Fruit fly (Drosophila melanogaster) whole organism, embryonic: ENCODE measurements around the gene Ras85D.
A peak's percentile ranks its signal among the peaks of the same experiment; 100 is the strongest.

Source experiments
- Aef1 ChIP-seq: fragments of 200-800 bp; sonication (Bioruptor generic); IDR thresholded peaks from 3 replicates; pipeline ENCODE4 v1.3.6; 2022; ENCODE audit warnings: missing biosample characterization, missing genetic modification characterization
- CG10147 ChIP-seq: fragments of 200-800 bp; sonication (Bioruptor generic); optimal IDR thresholded peaks from 2 replicates; lab custom pipeline; 2019; ENCODE audit warnings: missing biosample characterization, mild to moderate bottlenecking, missing genetic modification characterization, moderate library complexity
- CG10959 ChIP-seq: fragments of 200-800 bp; sonication (Bioruptor generic); IDR thresholded peaks from 2 replicates; pipeline ENCODE4 v1.3.6; 2022; ENCODE audit warnings: missing biosample characterization, missing genetic modification characterization
- CG12104 ChIP-seq: fragments of 200-800 bp; sonication (Bioruptor generic); optimal IDR thresholded peaks from 3 replicates; lab custom pipeline; 2016; ENCODE audit warnings: missing biosample characterization, missing genetic modification characterization
- CG12942 ChIP-seq: fragments of 200-800 bp; sonication (Bioruptor generic); optimal IDR thresholded peaks from 3 replicates; lab custom pipeline; 2016; ENCODE audit warnings: missing biosample characterization, missing genetic modification characterization
- CG16815 ChIP-seq: fragments of 200-800 bp; sonication (Bioruptor generic); optimal IDR thresholded peaks from 3 replicates; lab custom pipeline; 2017; ENCODE audit warnings: missing biosample characterization, mild to moderate bottlenecking, missing genetic modification characterization
- CG17328 ChIP-seq: fragments of 200-800 bp; sonication (Bioruptor generic); IDR thresholded peaks from 2 replicates; pipeline ENCODE4 v1.3.6; 2022; ENCODE audit warnings: missing biosample characterization, missing genetic modification characterization
- CG17829 ChIP-seq: fragments of 200-800 bp; optimal IDR thresholded peaks from 2 replicates; lab custom pipeline; 2019; ENCODE audit warnings: missing biosample characterization, mild to moderate bottlenecking, missing genetic modification characterization, moderate library complexity
- CG18262 ChIP-seq: fragments of 200-800 bp; optimal IDR thresholded peaks from 3 replicates; lab custom pipeline; 2019; ENCODE audit warnings: missing biosample characterization, mild to moderate bottlenecking, missing genetic modification characterization, moderate library complexity
- CG18599 ChIP-seq: fragments of 200-800 bp; sonication (Bioruptor generic); optimal IDR thresholded peaks from 3 replicates; lab custom pipeline; 2017; ENCODE audit warnings: missing biosample characterization, missing genetic modification characterization, mild to moderate bottlenecking, moderate library complexity, missing genetic modification reagents
- CG33557 ChIP-seq: fragments of 200-800 bp; sonication (Bioruptor generic); optimal IDR thresholded peaks from 2 replicates; lab custom pipeline; 2019; ENCODE audit warnings: missing biosample characterization, mild to moderate bottlenecking, missing genetic modification characterization, moderate library complexity
- CG6254 ChIP-seq: fragments of 200-800 bp; sonication (Bioruptor generic); optimal IDR thresholded peaks from 3 replicates; lab custom pipeline; 2017; ENCODE audit warnings: mild to moderate bottlenecking, missing biosample characterization, missing genetic modification reagents, missing genetic modification characterization
- CG6654 ChIP-seq: fragments of 200-800 bp; sonication (Bioruptor generic); optimal IDR thresholded peaks from 2 replicates; lab custom pipeline; 2017; ENCODE audit warnings: missing biosample characterization, mild to moderate bottlenecking, missing genetic modification characterization
- CG8359 ChIP-seq: fragments of 200-800 bp; sonication (Bioruptor generic); optimal IDR thresholded peaks from 2 replicates; lab custom pipeline; 2017; ENCODE audit warnings: missing biosample characterization, mild to moderate bottlenecking, missing genetic modification characterization, borderline replicate concordance
- CHES-1-like ChIP-seq: fragments of 200-800 bp; sonication (Bioruptor generic); optimal IDR thresholded peaks from 2 replicates; lab custom pipeline; 2016; ENCODE audit warnings: missing biosample characterization, missing genetic modification characterization
- CoRest ChIP-seq: fragments of 200-800 bp; sonication (Bioruptor generic); optimal IDR thresholded peaks from 3 replicates; lab custom pipeline; 2018; ENCODE audit warnings: missing biosample characterization, mild to moderate bottlenecking, missing genetic modification characterization, moderate library complexity
- D ChIP-seq, 2 experiments: fragments of 200-800 bp in 1 of 2; fragments of >200 bp in 1 of 2; sonication (Bioruptor generic) in 1 of 2; optimal IDR thresholded peaks; 2 replicates in 1 of 2; 3 replicates in 1 of 2; lab custom pipeline; 2017; ENCODE audit warnings: mild to moderate bottlenecking in 1 of 2, missing biosample characterization in 1 of 2, missing genetic modification characterization in 1 of 2, missing genetic modification reagents in 1 of 2
- Dad ChIP-seq: fragments of 200-800 bp; sonication (Bioruptor generic); optimal IDR thresholded peaks from 3 replicates; lab custom pipeline; 2016; ENCODE audit warnings: missing biosample characterization, missing genetic modification characterization
- Dip2 ChIP-seq: fragments of 200-800 bp; sonication (Bioruptor generic); IDR thresholded peaks from 2 replicates; pipeline ENCODE4 v1.3.6; 2022; ENCODE audit warnings: missing biosample characterization, missing genetic modification characterization
- Dip3 ChIP-seq: fragments of 200-800 bp; sonication (Bioruptor generic); optimal IDR thresholded peaks from 3 replicates; lab custom pipeline; 2016; ENCODE audit warnings: missing biosample characterization, missing genetic modification characterization
- Doc2 ChIP-seq: fragments of 200-800 bp; sonication (Bioruptor generic); IDR thresholded peaks from 2 replicates; pipeline ENCODE4 v1.3.6; 2022; ENCODE audit warnings: missing biosample characterization, missing genetic modification characterization
- ERR ChIP-seq: fragments of 200-800 bp; sonication (Bioruptor generic); optimal IDR thresholded peaks from 2 replicates; lab custom pipeline; 2016; ENCODE audit warnings: missing biosample characterization, missing genetic modification characterization
- GATAe ChIP-seq: fragments of 200-800 bp; sonication (Bioruptor generic); conservative IDR thresholded peaks from 2 replicates; pipeline ENCODE4 v1.3.6; 2022; ENCODE audit warnings: missing biosample characterization, missing genetic modification characterization
- Gug ChIP-seq: fragments of 200-800 bp; sonication (Bioruptor generic); IDR thresholded peaks from 4 replicates; pipeline ENCODE4 v1.3.6; 2022; ENCODE audit warnings: missing biosample characterization, missing genetic modification characterization
- H15 ChIP-seq: fragments of 200-800 bp; sonication (Bioruptor generic); IDR thresholded peaks from 3 replicates; pipeline ENCODE4 v1.3.6; 2022; ENCODE audit warnings: missing biosample characterization, missing genetic modification characterization
- HmgD ChIP-seq: fragments of 200-800 bp; sonication (Bioruptor generic); optimal IDR thresholded peaks from 3 replicates; lab custom pipeline; 2016; ENCODE audit warnings: missing biosample characterization, missing genetic modification characterization
- Hr78 ChIP-seq, 2 experiments: fragments of 200-800 bp in 1 of 2; fragments of >200 bp in 1 of 2; sonication (Bioruptor generic) in 1 of 2; optimal IDR thresholded peaks; 2 replicates each; lab custom pipeline; 2017 to 2019; ENCODE audit warnings: missing biosample characterization in 2 of 2, missing genetic modification characterization in 2 of 2, mild to moderate bottlenecking in 1 of 2, moderate library complexity in 1 of 2
- Med ChIP-seq: fragments of 200-800 bp; sonication (Bioruptor generic); peaks from one replicate; lab custom pipeline; 2016; ENCODE audit warnings: missing biosample characterization, missing genetic modification characterization, mild to moderate bottlenecking, inconsistent platforms, moderate library complexity
- Mes4 ChIP-seq: fragments of 200-800 bp; sonication (Bioruptor generic); optimal IDR thresholded peaks from 2 replicates; lab custom pipeline; 2016; ENCODE audit warnings: missing biosample characterization, missing genetic modification characterization
- Nf-YA ChIP-seq: fragments of 200-800 bp; sonication (Bioruptor generic); IDR thresholded peaks from 2 replicates; pipeline ENCODE4 v1.3.6; 2022; ENCODE audit warnings: missing biosample characterization, missing genetic modification characterization
- NfI ChIP-seq: fragments of 200-800 bp; sonication (Bioruptor generic); optimal IDR thresholded peaks from 3 replicates; lab custom pipeline; 2018; ENCODE audit warnings: missing biosample characterization, mild to moderate bottlenecking, missing genetic modification characterization, moderate library complexity
- Poxn ChIP-seq: fragments of 200-800 bp; sonication (Bioruptor generic); IDR thresholded peaks from 2 replicates; pipeline ENCODE4 v1.3.6; 2022; ENCODE audit warnings: missing biosample characterization, missing genetic modification characterization
- Sry-δ ChIP-seq: fragments of 200-800 bp; sonication (Bioruptor generic); optimal IDR thresholded peaks from 2 replicates; lab custom pipeline; 2016; ENCODE audit warnings: missing biosample characterization, missing genetic modification characterization
- cad ChIP-seq: fragments of >200 bp; optimal IDR thresholded peaks from 2 replicates; lab custom pipeline; 2017; ENCODE audit warnings: missing biosample characterization, missing genetic modification characterization
- dati ChIP-seq: fragments of 200-800 bp; sonication (Bioruptor generic); IDR thresholded peaks from 2 replicates; pipeline ENCODE4 v1.3.6; 2022; ENCODE audit warnings: missing biosample characterization, missing genetic modification characterization
- disco-r ChIP-seq: fragments of 200-800 bp; sonication (Bioruptor generic); optimal IDR thresholded peaks from 2 replicates; lab custom pipeline; 2016; ENCODE audit warnings: missing biosample characterization, missing genetic modification characterization
- dmrt99B ChIP-seq: fragments of 200-800 bp; sonication (Bioruptor generic); optimal IDR thresholded peaks from 2 replicates; lab custom pipeline; 2018; ENCODE audit warnings: missing biosample characterization, mild to moderate bottlenecking, missing genetic modification characterization, moderate library complexity
- hth ChIP-seq: fragments of >200 bp; optimal IDR thresholded peaks from 2 replicates; lab custom pipeline; 2017; ENCODE audit warnings: inconsistent platforms
- kay ChIP-seq: fragments of 200-800 bp; sonication (Bioruptor generic); optimal IDR thresholded peaks from 2 replicates; lab custom pipeline; 2016; ENCODE audit warnings: missing biosample characterization, missing genetic modification characterization
- kni ChIP-seq: fragments of 200-800 bp; sonication (Bioruptor generic); optimal IDR thresholded peaks from 3 replicates; lab custom pipeline; 2017; ENCODE audit warnings: mild to moderate bottlenecking, missing biosample characterization, missing genetic modification reagents, missing genetic modification characterization
- otp ChIP-seq: fragments of 200-800 bp; sonication (Bioruptor generic); IDR thresholded peaks from 3 replicates; pipeline ENCODE4, ENCODE4 v1.3.6; 2022; ENCODE audit warnings: missing biosample characterization, missing genetic modification characterization
- phol ChIP-seq: fragments of 200-800 bp; sonication (Bioruptor generic); optimal IDR thresholded peaks from 3 replicates; lab custom pipeline; 2018; ENCODE audit warnings: missing biosample characterization, mild to moderate bottlenecking, missing genetic modification characterization, moderate library complexity
- psq ChIP-seq: fragments of 200-800 bp; sonication (Bioruptor generic); optimal IDR thresholded peaks from 2 replicates; lab custom pipeline; 2017; ENCODE audit warnings: missing biosample characterization, missing genetic modification characterization
- salm ChIP-seq: fragments of 200-800 bp; sonication (Bioruptor generic); optimal IDR thresholded peaks from 2 replicates; lab custom pipeline; 2018; ENCODE audit warnings: missing biosample characterization, mild to moderate bottlenecking, missing genetic modification characterization
- sens-2 ChIP-seq: fragments of 200-800 bp; sonication (Bioruptor generic); IDR thresholded peaks from 2 replicates; pipeline ENCODE4 v1.3.6; 2022; ENCODE audit warnings: missing biosample characterization, missing genetic modification characterization
- sisA ChIP-seq: fragments of 200-800 bp; sonication (Bioruptor generic); IDR thresholded peaks from 2 replicates; pipeline ENCODE4 v1.3.6; 2022; ENCODE audit warnings: missing biosample characterization, missing genetic modification characterization
- toy ChIP-seq: fragments of 200-800 bp; sonication (Bioruptor generic); IDR thresholded peaks from 2 replicates; pipeline ENCODE4 v1.3.6; 2022; ENCODE audit warnings: missing biosample characterization, missing genetic modification characterization
- zen2 ChIP-seq: fragments of 200-800 bp; sonication (Bioruptor generic); IDR thresholded peaks from 3 replicates; pipeline ENCODE4 v1.3.6; 2022; ENCODE audit warnings: missing biosample characterization, missing genetic modification characterization; ENCODE audit not compliant: partially characterized antibody

Ras85D gene

DNA sequence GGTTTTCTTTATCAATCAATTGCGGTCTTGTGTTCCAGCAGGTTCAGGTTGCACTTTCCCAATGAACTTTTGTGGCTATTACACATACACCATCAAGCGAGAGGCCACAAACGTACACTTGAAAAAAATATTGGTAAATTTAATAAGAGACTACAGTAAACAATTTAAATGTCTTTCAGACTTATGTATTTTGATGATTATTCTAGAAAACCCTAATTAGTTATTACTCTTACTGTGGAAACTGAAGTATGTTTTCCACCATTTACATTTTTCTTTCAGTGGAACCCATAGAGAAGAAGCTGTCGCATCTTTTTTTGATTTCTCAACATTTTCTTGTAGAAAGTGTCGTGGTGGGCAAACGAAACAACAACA is 21.2 kb upstream of the Ras85D start (continued):
- TF ChIP-seq toy (GFP tag; lab: Robert Waterston, UW) (peak; percentile 75), CG18262 (peak; percentile 95), phol (peak; percentile 95), NfI (GFP tag; lab: Kevin White, UChicago) (peak; percentile 85), Mes4 (GFP tag; lab: Kevin White, UChicago) (peak; percentile 91), dati (GFP tag; lab: Robert Waterston, UW) (peak; percentile 80), CG33557 (peak; percentile 64), salm (tag; lab: Kevin White, UChicago) (peak; percentile 94), CG8359 (GFP tag; lab: Kevin White, UChicago) (peak; percentile 83), CG16815 (GFP tag; lab: Kevin White, UChicago) (peak; percentile 74), cad (GFP tag; lab: Kevin White, UChicago) (no peak), CG10959 (GFP tag; lab: Robert Waterston, UW) (peak; percentile 40), CG17328 (peak; percentile 95), ERR (GFP tag; lab: Kevin White, UChicago) (peak; percentile 56), psq (GFP tag; lab: Kevin White, UChicago) (peak; percentile 72), sens-2 (GFP tag; lab: Robert Waterston, UW) (peak; percentile 92), GATAe (GFP tag; lab: Robert Waterston, UW) (peak; percentile 33), CG17829 (peak; percentile 95), kni (GFP tag; lab: Kevin White, UChicago) (no peak), Hr78 (GFP tag; optimal IDR thresholded peaks at IDR 0.05; lab: Kevin White, UChicago) (peak in 1 of 2 experiments; percentile 68), CHES-1-like (GFP tag; lab: Kevin White, UChicago) (peak; percentile 90), Poxn (GFP tag; lab: Robert Waterston, UW) (peak; percentile 37; the same call in 1 of the 2 replicates), zen2 (no peak), CG10147 (GFP tag; lab: Kevin White, UChicago) (peak; percentile 83), sisA (GFP tag; lab: Robert Waterston, UW) (peak; percentile 92), CG18599 (GFP tag; lab: Kevin White, UChicago) (peak; percentile 87), Dip2 (GFP tag; lab: Robert Waterston, UW) (no peak; the same call in 1 of the 2 replicates), otp (peak; percentile 89), Med (peak; percentile 98), CG6254 (GFP tag; lab: Kevin White, UChicago) (peak; percentile 93), HmgD (peak; percentile 9), Doc2 (GFP tag; lab: Robert Waterston, UW) (peak; percentile 31; the same call in 1 of the 2 replicates), CoRest (peak; percentile 95), CG12104 (GFP tag; lab: Kevin White, UChicago) (peak; percentile 81), D (optimal IDR thresholded peaks at IDR 0.05; lab: Kevin White, UChicago) (no peak), D (GFP tag; optimal IDR thresholded peaks at IDR 0.05; lab: Kevin White, UChicago) (peak; percentile 94), CG12942 (peak; percentile 90), H15 (peak; percentile 90), disco-r (peak; percentile 88), Nf-YA (peak; percentile 84), hth (no peak), Dip3 (peak; percentile 88), Dad (peak; percentile 87), dmrt99B (tag; lab: Kevin White, UChicago) (peak; percentile 98), kay (peak; percentile 82), Gug (GFP tag; lab: Robert Waterston, UW) (peak; percentile 76), Aef1 (GFP tag; lab: Robert Waterston, UW) (peak; percentile 83), Sry-δ (GFP tag; lab: Kevin White, UChicago) (peak; percentile 64), CG6654 (GFP tag; lab: Kevin White, UChicago) (peak; percentile 77)
